Fruit fly (Drosophila melanogaster) whole organism, embryonic: ENCODE data around the gene GNBP1.

Experiments used
- Awh ChIP-seq: fragments of 200-800 bp; sonication (Bioruptor generic); IDR thresholded peaks from 2 replicates; pipeline ENCODE4, ENCODE4 v1.3.6; 2022; ENCODE audit warnings: missing biosample characterization, missing genetic modification characterization
- Bdp1 ChIP-seq: fragments of 200-800 bp; sonication (Bioruptor generic); optimal IDR thresholded peaks from 3 replicates; lab custom pipeline; 2016; ENCODE audit warnings: missing biosample characterization, missing genetic modification characterization
- BtbVII ChIP-seq: fragments of 200-800 bp; sonication (Bioruptor generic); optimal IDR thresholded peaks from 3 replicates; lab custom pipeline; 2017; ENCODE audit warnings: missing biosample characterization, mild to moderate bottlenecking, missing genetic modification characterization
- CG10321 ChIP-seq: fragments of 200-800 bp; sonication (Bioruptor generic); IDR thresholded peaks from 2 replicates; pipeline ENCODE4 v1.3.6; 2022; ENCODE audit warnings: missing biosample characterization, missing genetic modification characterization
- CG10366 ChIP-seq: fragments of 200-800 bp; sonication (Bioruptor generic); IDR thresholded peaks from 2 replicates; pipeline ENCODE4 v1.3.6; 2022; ENCODE audit warnings: missing biosample characterization, missing genetic modification characterization
- CG10462 ChIP-seq: fragments of 200-800 bp; sonication (Bioruptor generic); optimal IDR thresholded peaks from 2 replicates; lab custom pipeline; 2016; ENCODE audit warnings: missing biosample characterization, missing genetic modification characterization
- CG10565 ChIP-seq: fragments of 200-800 bp; sonication (Bioruptor generic); optimal IDR thresholded peaks from 3 replicates; lab custom pipeline; 2016; ENCODE audit warnings: missing biosample characterization, mild to moderate bottlenecking, missing genetic modification characterization
- CG10979 ChIP-seq: fragments of 200-800 bp; sonication (Bioruptor generic); optimal IDR thresholded peaks from 2 replicates; lab custom pipeline; 2018; ENCODE audit warnings: missing biosample characterization, mild to moderate bottlenecking, missing genetic modification characterization, moderate library complexity
- CG12219 ChIP-seq: fragments of 200-800 bp; sonication (Bioruptor generic); optimal IDR thresholded peaks from 3 replicates; lab custom pipeline; 2018; ENCODE audit warnings: missing biosample characterization, mild to moderate bottlenecking, missing genetic modification characterization
- CG1233 ChIP-seq: fragments of 200-800 bp; sonication (Bioruptor generic); optimal IDR thresholded peaks from 4 replicates; lab custom pipeline; 2018; ENCODE audit warnings: missing biosample characterization, mild to moderate bottlenecking, missing genetic modification characterization
- CG12769 ChIP-seq: fragments of 200-800 bp; sonication (Bioruptor generic); optimal IDR thresholded peaks from 2 replicates; lab custom pipeline; 2019; ENCODE audit warnings: missing biosample characterization, mild to moderate bottlenecking, missing genetic modification characterization, moderate library complexity
- CG13296 ChIP-seq: fragments of 200-800 bp; sonication (Bioruptor generic); optimal IDR thresholded peaks from 3 replicates; lab custom pipeline; 2018; ENCODE audit warnings: missing biosample characterization, mild to moderate bottlenecking, missing genetic modification characterization
- CG13894 ChIP-seq: fragments of 200-800 bp; sonication (Bioruptor generic); optimal IDR thresholded peaks from 3 replicates; lab custom pipeline; 2018; ENCODE audit warnings: missing biosample characterization, mild to moderate bottlenecking, missing genetic modification characterization, moderate library complexity
- CG14667 ChIP-seq: fragments of 200-800 bp; sonication (Bioruptor generic); IDR thresholded peaks from 2 replicates; pipeline ENCODE4 v1.3.6; 2022; ENCODE audit warnings: missing biosample characterization, missing genetic modification characterization
- CG14860 ChIP-seq: fragments of 200-800 bp; sonication (Bioruptor generic); IDR thresholded peaks from 3 replicates; pipeline ENCODE4 v1.3.6; 2022; ENCODE audit warnings: missing biosample characterization, missing genetic modification characterization; ENCODE audit not compliant: partially characterized antibody
- CG1647 ChIP-seq: fragments of 200-800 bp; sonication (Bioruptor generic); optimal IDR thresholded peaks from 3 replicates; lab custom pipeline; 2016; ENCODE audit warnings: missing biosample characterization, missing genetic modification characterization
- CG16863 ChIP-seq: fragments of 200-800 bp; sonication (Bioruptor generic); optimal IDR thresholded peaks from 3 replicates; lab custom pipeline; 2016; ENCODE audit warnings: missing biosample characterization, missing genetic modification characterization
- CG17361 ChIP-seq: fragments of 200-800 bp; sonication (Bioruptor generic); IDR thresholded peaks from 3 replicates; pipeline ENCODE4 v1.3.6; 2022; ENCODE audit warnings: missing biosample characterization, missing genetic modification characterization
- CG17385 ChIP-seq: fragments of 200-800 bp; sonication (Bioruptor generic); optimal IDR thresholded peaks from 3 replicates; lab custom pipeline; 2018; ENCODE audit warnings: missing biosample characterization, mild to moderate bottlenecking, missing genetic modification characterization
- CG17568 ChIP-seq: fragments of 200-800 bp; sonication (Bioruptor generic); optimal IDR thresholded peaks from 2 replicates; lab custom pipeline; 2018; ENCODE audit warnings: missing biosample characterization, mild to moderate bottlenecking, missing genetic modification characterization, moderate library complexity
- CG18599 ChIP-seq: fragments of 200-800 bp; sonication (Bioruptor generic); optimal IDR thresholded peaks from 3 replicates; lab custom pipeline; 2017; ENCODE audit warnings: missing biosample characterization, missing genetic modification characterization, mild to moderate bottlenecking, moderate library complexity, missing genetic modification reagents
- CG18764 ChIP-seq: fragments of 200-800 bp; sonication (Bioruptor generic); optimal IDR thresholded peaks from 3 replicates; lab custom pipeline; 2016; ENCODE audit warnings: missing biosample characterization, missing genetic modification characterization
- CG33557 ChIP-seq: fragments of 200-800 bp; sonication (Bioruptor generic); optimal IDR thresholded peaks from 2 replicates; lab custom pipeline; 2019; ENCODE audit warnings: missing biosample characterization, mild to moderate bottlenecking, missing genetic modification characterization, moderate library complexity
- CG3847 ChIP-seq: fragments of 200-800 bp; sonication (Bioruptor generic); IDR thresholded peaks from 2 replicates; pipeline ENCODE4 v1.3.6; 2022; ENCODE audit warnings: missing biosample characterization, missing genetic modification characterization
- CG4282 ChIP-seq: fragments of 200-800 bp; sonication (Bioruptor generic); optimal IDR thresholded peaks from 2 replicates; lab custom pipeline; 2016; ENCODE audit warnings: missing biosample characterization, missing genetic modification characterization
- CG4854 ChIP-seq: fragments of 200-800 bp; sonication (Bioruptor generic); optimal IDR thresholded peaks from 2 replicates; lab custom pipeline; 2016; ENCODE audit warnings: missing biosample characterization, missing genetic modification characterization, inconsistent platforms
- CG6854 ChIP-seq: fragments of 200-800 bp; sonication (Bioruptor generic); optimal IDR thresholded peaks from 3 replicates; lab custom pipeline; 2017; ENCODE audit warnings: missing biosample characterization, mild to moderate bottlenecking, missing genetic modification characterization
- CG7271 ChIP-seq: fragments of 200-800 bp; sonication (Bioruptor generic); optimal IDR thresholded peaks from 2 replicates; lab custom pipeline; 2018; ENCODE audit warnings: missing biosample characterization, mild to moderate bottlenecking, missing genetic modification characterization, moderate library complexity
- CG7786 ChIP-seq: fragments of 200-800 bp; sonication (Bioruptor generic); optimal IDR thresholded peaks from 2 replicates; lab custom pipeline; 2016; ENCODE audit warnings: missing biosample characterization, missing genetic modification characterization
- CG8290 ChIP-seq, 3 experiments: fragments of 200-800 bp; sonication (Bioruptor generic); optimal IDR thresholded peaks; 2 replicates each; lab custom pipeline; 2016 to 2019; ENCODE audit warnings: missing biosample characterization in 3 of 3, missing genetic modification characterization in 3 of 3, mild to moderate bottlenecking in 2 of 3, moderate library complexity in 1 of 3
- CG8359 ChIP-seq: fragments of 200-800 bp; sonication (Bioruptor generic); optimal IDR thresholded peaks from 2 replicates; lab custom pipeline; 2017; ENCODE audit warnings: missing biosample characterization, mild to moderate bottlenecking, missing genetic modification characterization, borderline replicate concordance
- CG8765 ChIP-seq: fragments of 200-800 bp; sonication (Bioruptor generic); IDR thresholded peaks from 2 replicates; pipeline ENCODE4 v1.3.6; 2022; ENCODE audit warnings: missing biosample characterization, missing genetic modification characterization
- CG9817 ChIP-seq: fragments of 200-800 bp; sonication (Bioruptor generic); optimal IDR thresholded peaks from 2 replicates; lab custom pipeline; 2018; ENCODE audit warnings: missing biosample characterization, mild to moderate bottlenecking, missing genetic modification characterization, moderate library complexity
- D19B ChIP-seq: fragments of 200-800 bp; sonication (Bioruptor generic); optimal IDR thresholded peaks from 2 replicates; lab custom pipeline; 2017; ENCODE audit warnings: missing biosample characterization, mild to moderate bottlenecking, missing genetic modification characterization
- Doc2 ChIP-seq: fragments of 200-800 bp; sonication (Bioruptor generic); IDR thresholded peaks from 2 replicates; pipeline ENCODE4 v1.3.6; 2022; ENCODE audit warnings: missing biosample characterization, missing genetic modification characterization
- Gug ChIP-seq: fragments of 200-800 bp; sonication (Bioruptor generic); IDR thresholded peaks from 4 replicates; pipeline ENCODE4 v1.3.6; 2022; ENCODE audit warnings: missing biosample characterization, missing genetic modification characterization
- HHEX ChIP-seq: fragments of 200-800 bp; sonication (Bioruptor generic); optimal IDR thresholded peaks from 3 replicates; lab custom pipeline; 2017; ENCODE audit warnings: missing biosample characterization, mild to moderate bottlenecking, missing genetic modification characterization, missing genetic modification reagents
- Kr ChIP-seq: fragments of 200-800 bp; sonication (Bioruptor generic); optimal IDR thresholded peaks from 2 replicates; lab custom pipeline; 2017; ENCODE audit warnings: missing biosample characterization, mild to moderate bottlenecking, missing genetic modification characterization
- abd-A ChIP-seq: fragments of 200-800 bp; sonication (Bioruptor generic); optimal IDR thresholded peaks from 3 replicates; lab custom pipeline; 2019; ENCODE audit warnings: missing biosample characterization, mild to moderate bottlenecking, missing genetic modification characterization, moderate library complexity
- bbx ChIP-seq: fragments of 200-800 bp; sonication (Bioruptor generic); IDR thresholded peaks from 2 replicates; pipeline ENCODE4 v1.3.6; 2022; ENCODE audit warnings: missing biosample characterization, missing genetic modification characterization; ENCODE audit not compliant: partially characterized antibody
- br ChIP-seq: fragments of >200 bp; optimal IDR thresholded peaks from 2 replicates; lab custom pipeline; 2017
- btn ChIP-seq: fragments of 200-800 bp; sonication (Bioruptor generic); optimal IDR thresholded peaks from 2 replicates; lab custom pipeline; 2016; ENCODE audit warnings: missing biosample characterization, missing genetic modification characterization
- chif ChIP-seq, 2 experiments: fragments of 200-800 bp; sonication (Bioruptor generic); optimal IDR thresholded peaks; 3 replicates each; lab custom pipeline; 2016; ENCODE audit warnings: missing biosample characterization in 2 of 2, missing genetic modification characterization in 2 of 2
- croc ChIP-seq: fragments of 200-800 bp; sonication (Bioruptor generic); conservative IDR thresholded peaks from 3 replicates; pipeline ENCODE4 v1.3.6; 2022; ENCODE audit warnings: missing biosample characterization, missing genetic modification characterization
- fu2 ChIP-seq: fragments of 200-800 bp; sonication (Bioruptor generic); optimal IDR thresholded peaks from 2 replicates; lab custom pipeline; 2016; ENCODE audit warnings: missing biosample characterization, missing genetic modification characterization
- luna ChIP-seq: fragments of 200-800 bp; sonication (Bioruptor generic); optimal IDR thresholded peaks from 2 replicates; lab custom pipeline; 2016; ENCODE audit warnings: missing biosample characterization, missing genetic modification characterization
- nmo ChIP-seq: fragments of 200-800 bp; sonication (Bioruptor generic); optimal IDR thresholded peaks from 2 replicates; lab custom pipeline; 2018; ENCODE audit warnings: missing biosample characterization, mild to moderate bottlenecking, missing genetic modification characterization, moderate library complexity
- pum ChIP-seq: fragments of 200-800 bp; sonication (Bioruptor generic); optimal IDR thresholded peaks from 2 replicates; lab custom pipeline; 2016; ENCODE audit warnings: missing biosample characterization, missing genetic modification characterization
- rib ChIP-seq: fragments of 200-800 bp; sonication (Bioruptor generic); IDR thresholded peaks from 2 replicates; pipeline ENCODE4 v1.3.6; 2022; ENCODE audit warnings: missing biosample characterization, missing genetic modification characterization
- run ChIP-seq: fragments of 200-800 bp; sonication (Bioruptor generic); optimal IDR thresholded peaks from 3 replicates; lab custom pipeline; 2018; ENCODE audit warnings: missing biosample characterization, mild to moderate bottlenecking, missing genetic modification characterization
- seq ChIP-seq: fragments of 200-800 bp; sonication (Bioruptor generic); IDR thresholded peaks from 2 replicates; pipeline ENCODE4 v1.3.6; 2022; ENCODE audit warnings: missing biosample characterization, missing genetic modification characterization
- so ChIP-seq: fragments of 200-800 bp; sonication (Bioruptor generic); IDR thresholded peaks from 3 replicates; pipeline ENCODE4 v1.3.6; 2022; ENCODE audit warnings: missing biosample characterization, missing genetic modification characterization

GNBP1 gene

DNA sequence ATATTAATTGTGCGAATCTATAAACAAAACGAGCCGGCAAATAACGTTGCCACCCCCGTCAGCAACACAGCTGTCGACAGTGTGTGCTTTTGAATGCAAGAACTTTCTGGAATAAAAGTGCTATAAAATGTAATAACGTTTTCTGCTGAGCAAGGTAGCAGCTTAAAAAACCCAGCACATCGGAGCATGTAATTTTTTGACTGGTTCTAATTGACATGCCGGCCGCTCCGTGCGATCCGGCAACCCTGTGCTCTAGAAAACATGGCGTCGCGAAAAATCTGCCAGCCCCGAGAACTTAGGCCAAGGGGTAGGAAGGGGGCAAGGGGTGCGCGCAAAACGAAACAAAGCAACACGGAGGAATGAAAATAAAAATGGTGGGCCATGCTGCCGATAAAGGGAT, 3.4 kb upstream of the GNBP1 start (continued):
- no peak for TF ChIP-seq Doc2
- TF ChIP-seq CG16863 (GFP tag; lab: Kevin White, UChicago) = peak; percentile 15
- no peak for TF ChIP-seq croc (GFP tag; lab: Robert Waterston, UW)
- no peak for TF ChIP-seq CG10321 (GFP tag; lab: Robert Waterston, UW)
- TF ChIP-seq Kr (GFP tag; lab: Kevin White, UChicago) = peak; percentile 48
- no peak for TF ChIP-seq CG10565 (GFP tag; lab: Kevin White, UChicago)
- TF ChIP-seq CG4282 (GFP tag; lab: Kevin White, UChicago) = no peak
- TF ChIP-seq BtbVII = no peak
- TF ChIP-seq CG17568 (GFP tag; lab: Kevin White, UChicago) = no peak
- TF ChIP-seq CG9817 (tag; lab: Kevin White, UChicago) = no peak
- TF ChIP-seq btn (GFP tag; lab: Kevin White, UChicago) = no peak
- TF ChIP-seq CG1647 (GFP tag; lab: Kevin White, UChicago) = no peak
- no peak for TF ChIP-seq CG18764
- TF ChIP-seq CG17385 (GFP tag; lab: Kevin White, UChicago) = no peak
- TF ChIP-seq seq = no peak; the same call in 1 of the 2 replicates
- no peak for TF ChIP-seq pum (GFP tag; lab: Kevin White, UChicago)
- no peak for TF ChIP-seq so (GFP tag; lab: Robert Waterston, UW)
- no peak for TF ChIP-seq CG10366
- no peak for TF ChIP-seq CG7786 (GFP tag; lab: Kevin White, UChicago)
- TF ChIP-seq chif (GFP tag; optimal IDR thresholded peaks at IDR 0.05; lab: Kevin White, UChicago) = no peak
- TF ChIP-seq CG8359 = no peak
- no peak for TF ChIP-seq CG14667 (GFP tag; lab: Robert Waterston, UW)
- TF ChIP-seq CG4854 (GFP tag; lab: Kevin White, UChicago) = no peak
- TF ChIP-seq CG33557 (GFP tag; lab: Kevin White, UChicago) = no peak
- no peak for TF ChIP-seq CG8290 (GFP tag; optimal IDR thresholded peaks at IDR 0.05; lab: Kevin White, UChicago)
- no peak for TF ChIP-seq CG8290 (tag; optimal IDR thresholded peaks at IDR 0.05; lab: Kevin White, UChicago)
- TF ChIP-seq CG12769 (tag; lab: Kevin White, UChicago) = no peak
- TF ChIP-seq fu2 = no peak
- TF ChIP-seq CG10462 (GFP tag; lab: Kevin White, UChicago) = no peak
- TF ChIP-seq CG10979 (tag; lab: Kevin White, UChicago) = no peak
- TF ChIP-seq luna (GFP tag; lab: Kevin White, UChicago) = no peak
- no peak for TF ChIP-seq CG1233 (GFP tag; lab: Kevin White, UChicago)
- TF ChIP-seq CG6854 = no peak
- TF ChIP-seq rib (GFP tag; lab: Robert Waterston, UW) = peak; percentile 97
- TF ChIP-seq CG13296 (GFP tag; lab: Kevin White, UChicago) = no peak
- no peak for TF ChIP-seq Gug
- TF ChIP-seq Awh (GFP tag; lab: Robert Waterston, UW) = no peak
- no peak for TF ChIP-seq CG12219 (GFP tag; lab: Kevin White, UChicago)
- no peak for TF ChIP-seq HHEX (GFP tag; lab: Kevin White, UChicago)
- no peak for TF ChIP-seq CG8765
- no peak for TF ChIP-seq CG7271 (tag; lab: Kevin White, UChicago)
- no peak for TF ChIP-seq D19B (GFP tag; lab: Kevin White, UChicago)
- TF ChIP-seq CG18599 = peak; percentile 37
- TF ChIP-seq CG17361 (GFP tag; lab: Robert Waterston, UW) = no peak
- no peak for TF ChIP-seq run (tag; lab: Kevin White, UChicago)
- no peak for TF ChIP-seq br (lab: Kevin White, UChicago)
- no peak for TF ChIP-seq abd-A (tag; lab: Kevin White, UChicago)
- peak; percentile 33; the same call in 1 of the 2 replicates for TF ChIP-seq bbx
- no peak for TF ChIP-seq CG14860
- TF ChIP-seq CG3847 = peak; percentile 61
- peak; percentile 9 for TF ChIP-seq nmo
- no peak for TF ChIP-seq Bdp1
- no peak for TF ChIP-seq CG13894 (tag; lab: Kevin White, UChicago)
